Worm (Caenorhabditis elegans): ENCODE data around the gene arrd-7.
A peak's percentile ranks its signal among the peaks of the same experiment; 100 is the strongest.

- TF ChIP-seq mdl-1 (tag; optimal IDR thresholded peaks at IDR 0.05) (no peak), ceh-82 (tag; optimal IDR thresholded peaks at IDR 0.05) (no peak), lin-39 (tag; optimal IDR thresholded peaks at IDR 0.05) (no peak), snpc-4 (tag; optimal IDR thresholded peaks at IDR 0.05) (no peak), elt-3 (tag; optimal IDR thresholded peaks at IDR 0.05) (no peak), nhr-25 (tag; optimal IDR thresholded peaks at IDR 0.05) (no peak), lin-11 (tag; optimal IDR thresholded peaks at IDR 0.05) (no peak), ama-1 (optimal IDR thresholded peaks at IDR 0.05) (peak; percentile 13)
Observed at ce11 chrII:12036516-12036915, 25.9 kb downstream of the arrd-7 start, which contains the start of gene cyn-16.

All from whole organism, L2 larva.